Fruit fly (Drosophila melanogaster) whole organism, prepupa: ENCODE measurements around the gene CG9917.

Experiments used
- Blimp-1 ChIP-seq: fragments of 200-800 bp; sonication (Bioruptor generic); optimal IDR thresholded peaks from 3 replicates; lab custom pipeline; 2017; ENCODE audit warnings: missing biosample characterization, missing genetic modification characterization, mild to moderate bottlenecking, moderate library complexity, missing genetic modification reagents
- CG10631 ChIP-seq: fragments of 200-800 bp; sonication (Bioruptor generic); optimal IDR thresholded peaks from 2 replicates; lab custom pipeline; 2016; ENCODE audit warnings: missing biosample characterization, missing genetic modification characterization
- CG10669 ChIP-seq: fragments of 200-800 bp; sonication (Bioruptor generic); optimal IDR thresholded peaks from 3 replicates; lab custom pipeline; 2018; ENCODE audit warnings: missing biosample characterization, mild to moderate bottlenecking, missing genetic modification characterization, moderate library complexity
- CG11294 ChIP-seq: fragments of 200-800 bp; sonication (Bioruptor generic); IDR thresholded peaks from 2 replicates; pipeline ENCODE4 v1.3.6; 2022; ENCODE audit warnings: missing biosample characterization, missing genetic modification characterization
- CG11762 ChIP-seq: fragments of 200-800 bp; sonication (Bioruptor generic); optimal IDR thresholded peaks from 3 replicates; lab custom pipeline; 2016; ENCODE audit warnings: missing biosample characterization, missing genetic modification characterization; ENCODE audit not compliant: insufficient read depth
- CG11902 ChIP-seq: fragments of 200-800 bp; sonication (Bioruptor generic); optimal IDR thresholded peaks from 3 replicates; lab custom pipeline; 2016; ENCODE audit warnings: missing biosample characterization, missing genetic modification characterization
- CG1621 ChIP-seq: fragments of 200-800 bp; sonication (Bioruptor generic); optimal IDR thresholded peaks from 3 replicates; lab custom pipeline; 2018; ENCODE audit warnings: missing biosample characterization, mild to moderate bottlenecking, missing genetic modification characterization
- CG31627 ChIP-seq: fragments of 200-800 bp; sonication (Bioruptor generic); optimal IDR thresholded peaks from 3 replicates; lab custom pipeline; 2016; ENCODE audit warnings: missing biosample characterization, missing genetic modification characterization
- CG32006 ChIP-seq: fragments of 200-800 bp; sonication (Bioruptor generic); optimal IDR thresholded peaks from 3 replicates; lab custom pipeline; 2017; ENCODE audit warnings: missing biosample characterization, mild to moderate bottlenecking, missing genetic modification characterization
- CG34406 ChIP-seq: fragments of 200-800 bp; sonication (Bioruptor generic); optimal IDR thresholded peaks from 3 replicates; lab custom pipeline; 2016; ENCODE audit warnings: missing biosample characterization, missing genetic modification characterization
- CG3919 ChIP-seq: fragments of 200-800 bp; sonication (Bioruptor generic); optimal IDR thresholded peaks from 3 replicates; lab custom pipeline; 2016; ENCODE audit warnings: missing biosample characterization, missing genetic modification characterization
- CG6163 ChIP-seq: fragments of 200-800 bp; sonication (Bioruptor generic); IDR thresholded peaks from 3 replicates; pipeline ENCODE4 v1.3.6; 2022; ENCODE audit warnings: missing biosample characterization, missing genetic modification characterization
- CG6276 ChIP-seq: fragments of 200-800 bp; sonication (Bioruptor generic); optimal IDR thresholded peaks from 2 replicates; lab custom pipeline; 2017; ENCODE audit warnings: missing biosample characterization, mild to moderate bottlenecking, missing genetic modification characterization
- CG6854 ChIP-seq: fragments of 200-800 bp; sonication (Bioruptor generic); optimal IDR thresholded peaks from 2 replicates; lab custom pipeline; 2017; ENCODE audit warnings: missing biosample characterization, mild to moderate bottlenecking, missing genetic modification characterization
- CG7368 ChIP-seq: fragments of 200-800 bp; sonication (Bioruptor generic); optimal IDR thresholded peaks from 3 replicates; lab custom pipeline; 2016; ENCODE audit warnings: missing biosample characterization, missing genetic modification characterization
- CG8119 ChIP-seq: fragments of 200-800 bp; sonication (Bioruptor generic); IDR thresholded peaks from 3 replicates; pipeline ENCODE4 v1.3.6; 2022; ENCODE audit warnings: missing biosample characterization, missing genetic modification characterization
- CG9139 ChIP-seq: fragments of 200-800 bp; sonication (Bioruptor generic); optimal IDR thresholded peaks from 3 replicates; lab custom pipeline; 2017; ENCODE audit warnings: missing biosample characterization, mild to moderate bottlenecking, missing genetic modification characterization
- Eip75B ChIP-seq: fragments of 200-800 bp; sonication (Bioruptor generic); optimal IDR thresholded peaks from 3 replicates; lab custom pipeline; 2016; ENCODE audit warnings: missing biosample characterization, missing genetic modification characterization
- Eip78C ChIP-seq: fragments of 200-800 bp; sonication (Bioruptor generic); peaks from one replicate; lab custom pipeline; 2016; ENCODE audit warnings: missing biosample characterization, missing genetic modification characterization
- Ets96B ChIP-seq: fragments of 200-800 bp; optimal IDR thresholded peaks from 2 replicates; lab custom pipeline; 2019; ENCODE audit warnings: missing biosample characterization, mild to moderate bottlenecking, missing genetic modification characterization, moderate library complexity
- Gug ChIP-seq: fragments of 200-800 bp; sonication (Bioruptor generic); IDR thresholded peaks from 2 replicates; pipeline ENCODE4 v1.3.6; 2022; ENCODE audit warnings: missing biosample characterization, missing genetic modification characterization
- Hr38 ChIP-seq: sonication (Bioruptor generic); optimal IDR thresholded peaks from 2 replicates; lab custom pipeline; 2016; ENCODE audit warnings: missing biosample characterization, missing genetic modification characterization
- Hr39 ChIP-seq: fragments of 200-800 bp; sonication (Bioruptor generic); optimal IDR thresholded peaks from 2 replicates; lab custom pipeline; 2016; ENCODE audit warnings: missing biosample characterization, missing genetic modification characterization
- Hr4 ChIP-seq: fragments of 200-800 bp; sonication (Bioruptor generic); optimal IDR thresholded peaks from 3 replicates; lab custom pipeline; 2016; ENCODE audit warnings: missing biosample characterization, missing genetic modification characterization
- OdsH ChIP-seq: fragments of 200-800 bp; sonication (Bioruptor generic); optimal IDR thresholded peaks from 3 replicates; lab custom pipeline; 2016; ENCODE audit warnings: missing biosample characterization, missing genetic modification characterization
- Sox102F ChIP-seq: fragments of 200-800 bp; sonication (Bioruptor generic); optimal IDR thresholded peaks from 2 replicates; lab custom pipeline; 2016; ENCODE audit warnings: missing biosample characterization, mild to moderate bottlenecking, missing genetic modification characterization
- Sox14 ChIP-seq: fragments of 200-800 bp; sonication (Bioruptor generic); optimal IDR thresholded peaks from 3 replicates; lab custom pipeline; 2016; ENCODE audit warnings: missing biosample characterization, missing genetic modification characterization
- Sox15 ChIP-seq: fragments of 200-800 bp; sonication (Bioruptor generic); optimal IDR thresholded peaks from 3 replicates; lab custom pipeline; 2016; ENCODE audit warnings: missing biosample characterization, missing genetic modification characterization
- achi ChIP-seq: fragments of 200-800 bp; sonication (Bioruptor generic); optimal IDR thresholded peaks from 3 replicates; lab custom pipeline; 2016; ENCODE audit warnings: missing biosample characterization, missing genetic modification characterization
- acj6 ChIP-seq: fragments of 200-800 bp; sonication (Bioruptor generic); optimal IDR thresholded peaks from 3 replicates; lab custom pipeline; 2016; ENCODE audit warnings: missing biosample characterization, missing genetic modification characterization
- cyc ChIP-seq: fragments of 200-800 bp; sonication (Bioruptor generic); optimal IDR thresholded peaks from 3 replicates; lab custom pipeline; 2016; ENCODE audit warnings: missing biosample characterization, missing genetic modification characterization
- dac ChIP-seq: fragments of 200-800 bp; sonication (Bioruptor generic); optimal IDR thresholded peaks from 2 replicates; lab custom pipeline; 2017; ENCODE audit warnings: missing biosample characterization, mild to moderate bottlenecking, missing genetic modification characterization
- esn ChIP-seq: fragments of 200-800 bp; sonication (Bioruptor generic); optimal IDR thresholded peaks from 2 replicates; lab custom pipeline; 2016; ENCODE audit warnings: missing biosample characterization, mild to moderate bottlenecking, missing genetic modification characterization, moderate library complexity
- fd59A ChIP-seq: fragments of 200-800 bp; sonication (Bioruptor generic); optimal IDR thresholded peaks from 2 replicates; lab custom pipeline; 2017; ENCODE audit warnings: missing biosample characterization, mild to moderate bottlenecking, missing genetic modification characterization, missing genetic modification reagents
- fd85E ChIP-seq: fragments of 200-800 bp; sonication (Bioruptor generic); optimal IDR thresholded peaks from 3 replicates; lab custom pipeline; 2016; ENCODE audit warnings: missing biosample characterization, missing genetic modification characterization
- fkh ChIP-seq: fragments of 200-800 bp; sonication (Bioruptor generic); optimal IDR thresholded peaks from 3 replicates; lab custom pipeline; 2017; ENCODE audit warnings: missing biosample characterization, mild to moderate bottlenecking, missing genetic modification characterization, moderate library complexity
- lz ChIP-seq: fragments of 200-800 bp; sonication (Bioruptor generic); optimal IDR thresholded peaks from 3 replicates; lab custom pipeline; 2016; ENCODE audit warnings: missing biosample characterization, missing genetic modification characterization
- net ChIP-seq: fragments of 200-800 bp; sonication (Bioruptor generic); optimal IDR thresholded peaks from 3 replicates; lab custom pipeline; 2016; ENCODE audit warnings: missing biosample characterization, missing genetic modification characterization
- salr ChIP-seq, 2 experiments: fragments of 200-800 bp; sonication (Bioruptor generic); optimal IDR thresholded peaks; 3 replicates each; lab custom pipeline; 2016 to 2018; ENCODE audit warnings: missing biosample characterization in 2 of 2, missing genetic modification characterization in 2 of 2, mild to moderate bottlenecking in 1 of 2
- spab ChIP-seq: fragments of 200-800 bp; sonication (Bioruptor generic); optimal IDR thresholded peaks from 2 replicates; lab custom pipeline; 2017; ENCODE audit warnings: missing biosample characterization, mild to moderate bottlenecking, missing genetic modification characterization, missing genetic modification reagents
- svp ChIP-seq: fragments of 200-800 bp; sonication (Bioruptor generic); peaks from one replicate; lab custom pipeline; 2016; ENCODE audit warnings: missing biosample characterization, missing genetic modification characterization
- topi ChIP-seq: fragments of 200-800 bp; sonication (Bioruptor generic); optimal IDR thresholded peaks from 3 replicates; lab custom pipeline; 2016; ENCODE audit warnings: missing biosample characterization, missing genetic modification characterization
- vri ChIP-seq: fragments of 200-800 bp; sonication (Bioruptor generic); optimal IDR thresholded peaks from 3 replicates; lab custom pipeline; 2016; ENCODE audit warnings: missing biosample characterization, mild to moderate bottlenecking, missing genetic modification characterization

CG9917 gene

dm6 chrX:16278783-16279182 lies 44.2 kb downstream of the CG9917 start (continued):
- TF ChIP-seq cyc (GFP tag; lab: Kevin White, UChicago), result peak; percentile 65
- TF ChIP-seq Ets96B (tag; lab: Kevin White, UChicago), result peak; percentile 86
- TF ChIP-seq CG10669 (GFP tag; lab: Kevin White, UChicago), result peak; percentile 88
- peak; percentile 88 for TF ChIP-seq CG6854 (GFP tag; lab: Kevin White, UChicago)
- peak; percentile 80 for TF ChIP-seq acj6
- peak; percentile 78 for TF ChIP-seq lz (GFP tag; lab: Kevin White, UChicago)
- TF ChIP-seq CG32006 (GFP tag; lab: Kevin White, UChicago), result peak; percentile 78
- peak; percentile 49 for TF ChIP-seq Hr4 (GFP tag; lab: Kevin White, UChicago)
- peak; percentile 83 for TF ChIP-seq CG6276 (GFP tag; lab: Kevin White, UChicago)
- peak; percentile 86 for TF ChIP-seq CG34406 (GFP tag; lab: Kevin White, UChicago)
- TF ChIP-seq fd59A, result peak; percentile 89
- TF ChIP-seq CG31627 (GFP tag; lab: Kevin White, UChicago), result peak; percentile 77
- TF ChIP-seq OdsH (GFP tag; lab: Kevin White, UChicago), result peak; percentile 79
- peak; percentile 79 for TF ChIP-seq net (GFP tag; lab: Kevin White, UChicago)
- TF ChIP-seq Hr38 (GFP tag; lab: Kevin White, UChicago), result no peak
- peak; percentile 75 for TF ChIP-seq CG11762 (GFP tag; lab: Kevin White, UChicago)
- peak; percentile 75 for TF ChIP-seq CG10631 (GFP tag; lab: Kevin White, UChicago)
- TF ChIP-seq CG7368 (GFP tag; lab: Kevin White, UChicago), result peak; percentile 75
- peak; percentile 85 for TF ChIP-seq CG3919 (GFP tag; lab: Kevin White, UChicago)
- TF ChIP-seq fd85E (GFP tag; lab: Kevin White, UChicago), result peak; percentile 13
- peak; percentile 87 for TF ChIP-seq Sox102F (GFP tag; lab: Kevin White, UChicago)
- peak; percentile 69 for TF ChIP-seq Sox15 (GFP tag; lab: Kevin White, UChicago)
- TF ChIP-seq CG1621 (tag; lab: Kevin White, UChicago), result peak; percentile 92
- TF ChIP-seq Eip75B (GFP tag; lab: Kevin White, UChicago), result peak; percentile 78
- TF ChIP-seq CG8119 (GFP tag; lab: Robert Waterston, UW), result peak; percentile 90
- TF ChIP-seq, all 60 proteins: peak for 58

- no peak for TF ChIP-seq CG6276 (GFP tag; lab: Kevin White, UChicago)
- TF ChIP-seq svp (GFP tag; lab: Kevin White, UChicago), result no peak
- TF ChIP-seq CG8119 (GFP tag; lab: Robert Waterston, UW), result no peak
- TF ChIP-seq achi (GFP tag; lab: Kevin White, UChicago), result no peak
- TF ChIP-seq salr (GFP tag; optimal IDR thresholded peaks at IDR 0.05; lab: Kevin White, UChicago), result peak in 1 of 2 experiments; percentile 7
- 0 out of 3 replicates have a peak, but pooled peaks have one; percentile 7 for TF ChIP-seq CG6163
- peak; percentile 36 for TF ChIP-seq Hr39
- TF ChIP-seq CG31627 (GFP tag; lab: Kevin White, UChicago), result peak; percentile 16
- TF ChIP-seq lz (GFP tag; lab: Kevin White, UChicago), result peak; percentile 16
- no peak for TF ChIP-seq vri (GFP tag; lab: Kevin White, UChicago)
- peak; percentile 31 for TF ChIP-seq esn
- no peak for TF ChIP-seq dac (GFP tag; lab: Kevin White, UChicago)
- peak; percentile 27 for TF ChIP-seq acj6
- TF ChIP-seq Eip78C (GFP tag; lab: Kevin White, UChicago), result peak; percentile 55
These were observed 45.0 kb downstream of the CG9917 start, which contains the start of gene eas for dm6 chrX:16277878-16278506. Gene eas, plus strand, starts transcription at chrX:16278328.

- TF ChIP-seq Gug (GFP tag; lab: Robert Waterston, UW) (no peak), CG9139 (GFP tag; lab: Kevin White, UChicago) (no peak), CG1621 (tag; lab: Kevin White, UChicago) (no peak), Eip78C (GFP tag; lab: Kevin White, UChicago) (no peak), CG10631 (GFP tag; lab: Kevin White, UChicago) (no peak), CG6854 (GFP tag; lab: Kevin White, UChicago) (no peak), CG11762 (GFP tag; lab: Kevin White, UChicago) (no peak), fd85E (GFP tag; lab: Kevin White, UChicago) (no peak), Hr39 (no peak), spab (GFP tag; lab: Kevin White, UChicago) (no peak), CG11294 (GFP tag; lab: Robert Waterston, UW) (no peak), net (GFP tag; lab: Kevin White, UChicago) (no peak), lz (GFP tag; lab: Kevin White, UChicago) (no peak), Blimp-1 (GFP tag; lab: Kevin White, UChicago) (no peak), topi (no peak), CG10669 (GFP tag; lab: Kevin White, UChicago) (peak; percentile 12), esn (peak; percentile 19), CG11902 (GFP tag; lab: Kevin White, UChicago) (no peak), Sox14 (GFP tag; lab: Kevin White, UChicago) (no peak), svp (GFP tag; lab: Kevin White, UChicago) (peak; percentile 45), dac (GFP tag; lab: Kevin White, UChicago) (no peak), fkh (no peak), CG32006 (GFP tag; lab: Kevin White, UChicago) (peak; percentile 38), acj6 (peak; percentile 2), salr (GFP tag; optimal IDR thresholded peaks at IDR 0.05; lab: Kevin White, UChicago) (no peak), CG31627 (GFP tag; lab: Kevin White, UChicago) (no peak), CG6163 (no peak)
These were observed 47.1 kb downstream of the CG9917 start, which contains the start of the genes kat80 and Prosalpha4 for dm6 chrX:16275854-16276338. Gene kat80, minus strand, starts transcription at chrX:16276180. Gene Prosalpha4, plus strand, starts transcription at chrX:16276270.
